Fruit fly (Drosophila melanogaster): ENCODE measurements around the gene Ype.

Ype gene

DNA sequence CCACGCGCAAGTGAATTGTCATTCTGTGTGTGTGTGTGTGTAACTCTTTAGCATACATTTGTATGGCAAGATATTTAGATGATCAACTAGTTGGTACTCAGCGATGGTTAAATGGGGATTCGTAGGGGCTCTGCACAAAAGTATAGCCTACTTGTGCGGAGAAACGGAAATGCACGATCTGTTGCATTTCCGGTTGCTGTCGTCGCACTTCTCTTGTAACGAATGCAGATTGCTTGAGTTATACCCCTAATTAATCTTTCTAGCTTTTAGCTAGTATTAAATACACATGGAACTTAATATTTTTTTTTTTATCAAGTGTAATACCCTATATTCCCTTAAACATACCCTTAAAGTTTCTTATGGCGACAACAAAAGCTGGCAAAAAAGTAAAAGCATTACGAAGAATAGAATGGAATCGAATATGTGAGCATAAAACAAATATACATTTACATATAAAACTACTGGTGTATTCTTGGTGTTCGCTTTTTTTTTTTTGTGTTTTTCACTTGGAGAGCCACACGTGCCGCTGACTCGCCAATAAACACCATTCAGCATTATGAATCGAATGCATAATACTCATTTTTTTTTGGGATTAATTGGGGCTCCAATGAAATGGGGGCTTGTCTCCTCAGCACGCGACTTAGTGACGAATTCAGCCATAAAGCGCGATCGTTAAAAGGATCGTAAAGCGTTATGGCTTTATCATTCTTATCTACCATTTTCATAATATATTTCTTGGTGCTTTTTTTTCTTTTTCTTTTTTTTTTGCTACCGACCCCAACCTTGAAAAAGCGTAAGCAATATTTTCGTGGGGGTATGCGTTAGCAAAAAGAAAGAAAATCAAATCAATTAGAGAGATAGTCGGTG, 4.2 kb upstream of the Ype start (continued):
- no peak for TF ChIP-seq onecut (GFP tag; IDR thresholded peaks at IDR 0.05)
- TF ChIP-seq CG2678 (tag; optimal IDR thresholded peaks at IDR 0.05) = peak; percentile 77
- no peak for TF ChIP-seq sim (GFP tag; IDR thresholded peaks at IDR 0.05)
- no peak for TF ChIP-seq CG4328 (GFP tag; optimal IDR thresholded peaks at IDR 0.05)
- TF ChIP-seq lmd (GFP tag; IDR thresholded peaks at IDR 0.05) = peak; percentile 66; the same call in 1 of the 2 replicates
- peak; percentile 32 for TF ChIP-seq tio (GFP tag; optimal IDR thresholded peaks at IDR 0.05)
- TF ChIP-seq jing (GFP tag; optimal IDR thresholded peaks at IDR 0.05) = no peak
- TF ChIP-seq CG34376 (GFP tag; optimal IDR thresholded peaks at IDR 0.05) = no peak
- peak; percentile 50 for TF ChIP-seq tx (GFP tag; optimal IDR thresholded peaks at IDR 0.05)
- TF ChIP-seq CG16815 (GFP tag; optimal IDR thresholded peaks at IDR 0.05) = peak; percentile 59
- no peak for TF ChIP-seq Fer2 (tag; optimal IDR thresholded peaks at IDR 0.05)
- no peak for TF ChIP-seq hb (GFP tag; IDR thresholded peaks at IDR 0.05; ENCODE audit: partially characterized antibody)
- no peak for TF ChIP-seq z (GFP tag; IDR thresholded peaks at IDR 0.05)
- no peak for TF ChIP-seq knrl (GFP tag; IDR thresholded peaks at IDR 0.05; ENCODE audit: partially characterized antibody)
- TF ChIP-seq lbe (GFP tag; optimal IDR thresholded peaks at IDR 0.05) = no peak
- peak; percentile 22 for TF ChIP-seq CG11504 (tag; optimal IDR thresholded peaks at IDR 0.05)
- 0 out of 2 replicates have a peak, but pooled peaks have one; percentile 33 for TF ChIP-seq NFAT (GFP tag; IDR thresholded peaks at IDR 0.05)
- TF ChIP-seq nau (GFP tag; optimal IDR thresholded peaks at IDR 0.05) = no peak
- peak; percentile 58 for TF ChIP-seq schlank (tag; optimal IDR thresholded peaks at IDR 0.05)
- no peak for TF ChIP-seq ash1 (GFP tag; optimal IDR thresholded peaks at IDR 0.05)
- no peak for TF ChIP-seq CG30431 (GFP tag; optimal IDR thresholded peaks at IDR 0.05)
- no peak for TF ChIP-seq wek (GFP tag; optimal IDR thresholded peaks at IDR 0.05)
- TF ChIP-seq CG9932 (GFP tag; IDR thresholded peaks at IDR 0.05) = peak; percentile 84
- no peak for TF ChIP-seq CG17186 (GFP tag; optimal IDR thresholded peaks at IDR 0.05)
- no peak for TF ChIP-seq fd96Cb (tag; optimal IDR thresholded peaks at IDR 0.05)
- peak; percentile 51 for TF ChIP-seq ind (GFP tag; optimal IDR thresholded peaks at IDR 0.05)
- no peak for TF ChIP-seq D19A (tag; optimal IDR thresholded peaks at IDR 0.05)
- no peak for TF ChIP-seq CG10959 (GFP tag; IDR thresholded peaks at IDR 0.05)
- peak; percentile 72 for TF ChIP-seq fu2 (GFP tag; optimal IDR thresholded peaks at IDR 0.05)
- peak; percentile 60 for TF ChIP-seq CG18619 (GFP tag; optimal IDR thresholded peaks at IDR 0.05)
- peak; percentile 26 for TF ChIP-seq CG17385 (GFP tag; optimal IDR thresholded peaks at IDR 0.05)
- no peak for TF ChIP-seq peb (GFP tag; IDR thresholded peaks at IDR 0.05)
- peak; percentile 78 for TF ChIP-seq Rfx (GFP tag; IDR thresholded peaks at IDR 0.05)
- peak; percentile 93 for TF ChIP-seq D19B (GFP tag; optimal IDR thresholded peaks at IDR 0.05)
- TF ChIP-seq inv (GFP tag; IDR thresholded peaks at IDR 0.05; ENCODE audit: partially characterized antibody) = no peak
- TF ChIP-seq CG30020 (tag; optimal IDR thresholded peaks at IDR 0.05) = no peak
- no peak for TF ChIP-seq seq (GFP tag; IDR thresholded peaks at IDR 0.05)
- TF ChIP-seq CG10565 (GFP tag; optimal IDR thresholded peaks at IDR 0.05) = no peak
- TF ChIP-seq Xbp1 (GFP tag; optimal IDR thresholded peaks at IDR 0.05) = peak; percentile 44
- no peak for TF ChIP-seq pan (optimal IDR thresholded peaks at IDR 0.05)
- peak in 1 of 2 experiments; percentile 38 for TF ChIP-seq pan (GFP tag; optimal IDR thresholded peaks at IDR 0.05 in 1 of 2, IDR thresholded peaks at IDR 0.05 in 1 of 2)
- TF ChIP-seq eve (GFP tag; optimal IDR thresholded peaks at IDR 0.05) = no peak
- TF ChIP-seq Spps (tag; optimal IDR thresholded peaks at IDR 0.05) = no peak
- 0 out of 3 replicates have a peak, but pooled peaks have one; percentile 14 for TF ChIP-seq otp (GFP tag; IDR thresholded peaks at IDR 0.05)
- TF ChIP-seq maf-S (GFP tag; optimal IDR thresholded peaks at IDR 0.05) = peak; percentile 50
- TF ChIP-seq CG33213 (GFP tag; optimal IDR thresholded peaks at IDR 0.05) = no peak
- peak; percentile 21 for TF ChIP-seq CG6765 (GFP tag; optimal IDR thresholded peaks at IDR 0.05)
- no peak for TF ChIP-seq Bgb (GFP tag; IDR thresholded peaks at IDR 0.05; ENCODE audit: partially characterized antibody)
- TF ChIP-seq gro (GFP tag; optimal IDR thresholded peaks at IDR 0.05) = peak; percentile 71
